Worm (Caenorhabditis elegans): ENCODE measurements around the gene cyc-2.1.

cyc-2.1 gene

ce11 chrIV:4749155-4749554, 343 bp upstream of the cyc-2.1 start:
- TF ChIP-seq mab-9 (GFP tag; IDR thresholded peaks at IDR 0.05) (0 out of 2 replicates have a peak, but pooled peaks have one; percentile 35), C34B4.2 (tag; optimal IDR thresholded peaks at IDR 0.05) (peak; percentile 19), dsc-1 (tag; optimal IDR thresholded peaks at IDR 0.05) (no peak), unc-30 (tag; optimal IDR thresholded peaks at IDR 0.05) (no peak)

DNA sequence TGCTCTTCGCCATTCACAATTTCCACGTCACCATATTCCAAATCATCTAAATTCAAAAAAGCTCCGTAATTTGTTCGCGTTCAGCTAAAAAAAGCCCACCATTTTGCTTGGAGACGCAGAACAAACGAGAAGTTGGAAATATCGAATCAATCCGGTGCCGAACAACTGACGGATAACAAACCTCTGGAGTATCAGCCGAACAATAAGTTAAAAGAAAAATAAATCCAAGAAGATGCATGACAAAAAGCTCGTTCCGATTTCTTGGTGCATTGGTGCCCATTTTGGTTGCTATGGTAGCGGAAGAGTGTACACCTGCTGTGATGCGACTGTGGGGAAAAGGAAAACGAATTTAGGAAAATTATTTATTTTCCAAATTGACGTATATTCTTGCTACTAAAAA, 1.3 kb downstream of the cyc-2.1 start, which contains the start of gene tctn-1:
tctn-1 (minus strand) TSS at position 280 of the 400 bp plus-strand sequence.
- TF ChIP-seq swsn-7 (tag; optimal IDR thresholded peaks at IDR 0.05) (peak; percentile 2), lir-3 (tag; optimal IDR thresholded peaks at IDR 0.05; ENCODE audit: poor library complexity) (no peak), lin-15B (tag; optimal IDR thresholded peaks at IDR 0.05) (no peak), lin-39 (tag; optimal IDR thresholded peaks at IDR 0.05) (no peak), mep-1 (tag; optimal IDR thresholded peaks at IDR 0.05) (no peak), xbp-1 (tag; optimal IDR thresholded peaks at IDR 0.05) (no peak), nhr-19 (GFP tag; conservative IDR thresholded peaks at IDR 0.05) (no peak; the same call in 1 of the 2 replicates), lin-13 (GFP tag; optimal IDR thresholded peaks at IDR 0.05) (no peak), ces-1 (GFP tag; optimal IDR thresholded peaks at IDR 0.05) (no peak), nhr-71 (tag; optimal IDR thresholded peaks at IDR 0.05) (peak; percentile 50), ztf-4 (tag; optimal IDR thresholded peaks at IDR 0.05) (no peak), elt-2 (tag; optimal IDR thresholded peaks at IDR 0.05) (no peak), nhr-85 (tag) (peak; percentile 55), nhr-12 (tag; optimal IDR thresholded peaks at IDR 0.05) (no peak), ceh-90 (tag; optimal IDR thresholded peaks at IDR 0.05) (no peak), lin-14 (GFP tag; optimal IDR thresholded peaks at IDR 0.05) (no peak), elt-3 (tag; optimal IDR thresholded peaks at IDR 0.05) (no peak), ceh-8 (GFP tag; optimal IDR thresholded peaks at IDR 0.05) (no peak), sptf-1 (tag; optimal IDR thresholded peaks at IDR 0.05) (no peak), dpl-1 (GFP tag; optimal IDR thresholded peaks at IDR 0.05) (no peak), hlh-17 (GFP tag; optimal IDR thresholded peaks at IDR 0.05; ENCODE audit: borderline replicate concordance) (no peak), pag-3 (tag; optimal IDR thresholded peaks at IDR 0.05; ENCODE audit: borderline replicate concordance, insufficient read depth) (no peak), nhr-77 (tag; optimal IDR thresholded peaks at IDR 0.05) (no peak), jun-1 (tag; optimal IDR thresholded peaks at IDR 0.05) (no peak), unc-130 (tag; optimal IDR thresholded peaks at IDR 0.05) (peak; percentile 22), ceh-82 (tag; optimal IDR thresholded peaks at IDR 0.05) (no peak), mef-2 (tag; optimal IDR thresholded peaks at IDR 0.05) (no peak), snpc-4 (tag; optimal IDR thresholded peaks at IDR 0.05) (no peak), nhr-28 (tag; optimal IDR thresholded peaks at IDR 0.05) (no peak), lsy-2 (tag; optimal IDR thresholded peaks at IDR 0.05) (peak; percentile 43 to 51), nhr-237 (tag; optimal IDR thresholded peaks at IDR 0.05) (no peak), rnt-1 (tag; optimal IDR thresholded peaks at IDR 0.05) (peak; percentile 63), lin-35 (GFP tag; optimal IDR thresholded peaks at IDR 0.05) (no peak), fkh-4 (tag; optimal IDR thresholded peaks at IDR 0.05; ENCODE audit: borderline replicate concordance) (no peak), nhr-76 (tag; optimal IDR thresholded peaks at IDR 0.05) (no peak), efl-1 (optimal IDR thresholded peaks at IDR 0.05) (no peak), efl-1 (GFP tag; optimal IDR thresholded peaks at IDR 0.05 in 1 of 2) (peak in 1 of 2 experiments; percentile 35), Y116A8C.19 (tag; optimal IDR thresholded peaks at IDR 0.05; ENCODE audit: borderline replicate concordance) (no peak), tbx-2 (tag; optimal IDR thresholded peaks at IDR 0.05) (no peak), irx-1 (tag; optimal IDR thresholded peaks at IDR 0.05) (no peak), efl-3 (GFP tag; optimal IDR thresholded peaks at IDR 0.05) (no peak), ztf-11 (tag; optimal IDR thresholded peaks at IDR 0.05) (no peak), snu-23 (GFP tag; optimal IDR thresholded peaks at IDR 0.05) (no peak), nhr-90 (tag; optimal IDR thresholded peaks at IDR 0.05; ENCODE audit: poor library complexity) (no peak), C34B4.2 (tag; optimal IDR thresholded peaks at IDR 0.05) (no peak), nhr-20 (tag; optimal IDR thresholded peaks at IDR 0.05) (peak; percentile 20), pqm-1 (tag; optimal IDR thresholded peaks at IDR 0.05) (no peak), nhr-84 (tag; optimal IDR thresholded peaks at IDR 0.05) (no peak), unc-62 (GFP tag; optimal IDR thresholded peaks at IDR 0.05) (no peak)

Measured in whole organism, L1 larva.